Fruit fly (Drosophila melanogaster) whole organism, embryonic: ENCODE measurements around the gene Cpr62Bc.
A peak's percentile ranks its signal among the peaks of the same experiment; 100 is the strongest.

Experiments
- CG10209 ChIP-seq: fragments of 200-800 bp; sonication (Bioruptor generic); optimal IDR thresholded peaks from 3 replicates; lab custom pipeline; 2017; ENCODE audit warnings: missing biosample characterization, mild to moderate bottlenecking, missing genetic modification characterization, missing genetic modification reagents
- CG10543 ChIP-seq: fragments of 200-800 bp; sonication (Bioruptor generic); optimal IDR thresholded peaks from 3 replicates; lab custom pipeline; 2017; ENCODE audit warnings: missing biosample characterization, mild to moderate bottlenecking, missing genetic modification characterization, moderate library complexity
- CG10565 ChIP-seq: fragments of 200-800 bp; sonication (Bioruptor generic); optimal IDR thresholded peaks from 3 replicates; lab custom pipeline; 2016; ENCODE audit warnings: missing biosample characterization, mild to moderate bottlenecking, missing genetic modification characterization
- CG10979 ChIP-seq: fragments of 200-800 bp; sonication (Bioruptor generic); optimal IDR thresholded peaks from 2 replicates; lab custom pipeline; 2018; ENCODE audit warnings: missing biosample characterization, mild to moderate bottlenecking, missing genetic modification characterization, moderate library complexity
- CG12155 ChIP-seq: fragments of 200-800 bp; sonication (Bioruptor generic); optimal IDR thresholded peaks from 3 replicates; lab custom pipeline; 2016; ENCODE audit warnings: missing biosample characterization, missing genetic modification characterization
- CG14710 ChIP-seq: fragments of 200-800 bp; sonication (Bioruptor generic); optimal IDR thresholded peaks from 3 replicates; lab custom pipeline; 2019; ENCODE audit warnings: missing biosample characterization, mild to moderate bottlenecking, missing genetic modification characterization, moderate library complexity
- CG14965 ChIP-seq: fragments of 200-800 bp; sonication (Bioruptor generic); optimal IDR thresholded peaks from 2 replicates; lab custom pipeline; 2016; ENCODE audit warnings: missing biosample characterization, missing genetic modification characterization, borderline replicate concordance
- CG15269 ChIP-seq: fragments of 200-800 bp; sonication (Bioruptor generic); optimal IDR thresholded peaks from 2 replicates; lab custom pipeline; 2018; ENCODE audit warnings: missing biosample characterization, mild to moderate bottlenecking, missing genetic modification characterization, moderate library complexity
- CG15601 ChIP-seq: fragments of 200-800 bp; sonication (Bioruptor generic); optimal IDR thresholded peaks from 3 replicates; lab custom pipeline; 2019; ENCODE audit warnings: missing biosample characterization, mild to moderate bottlenecking, missing genetic modification characterization, moderate library complexity
- CG17912 ChIP-seq: fragments of 200-800 bp; sonication (Bioruptor generic); optimal IDR thresholded peaks from 2 replicates; lab custom pipeline; 2018; ENCODE audit warnings: missing biosample characterization, mild to moderate bottlenecking, missing genetic modification characterization
- CG18011 ChIP-seq: fragments of 200-800 bp; sonication (Bioruptor generic); optimal IDR thresholded peaks from 2 replicates; lab custom pipeline; 2017; ENCODE audit warnings: missing biosample characterization, missing genetic modification characterization, mild to moderate bottlenecking, moderate library complexity, missing genotype
- CG18262 ChIP-seq: fragments of 200-800 bp; optimal IDR thresholded peaks from 3 replicates; lab custom pipeline; 2019; ENCODE audit warnings: missing biosample characterization, mild to moderate bottlenecking, missing genetic modification characterization, moderate library complexity
- CG31365 ChIP-seq: fragments of 200-800 bp; sonication (Bioruptor generic); optimal IDR thresholded peaks from 2 replicates; lab custom pipeline; 2018; ENCODE audit warnings: missing biosample characterization, mild to moderate bottlenecking, missing genetic modification characterization
- CG32532 ChIP-seq: fragments of 200-800 bp; sonication (Bioruptor generic); IDR thresholded peaks from 2 replicates; pipeline ENCODE4 v1.3.6; 2022; ENCODE audit warnings: missing biosample characterization, missing genetic modification characterization
- CG4820 ChIP-seq: fragments of 200-800 bp; sonication (Bioruptor generic); optimal IDR thresholded peaks from 3 replicates; lab custom pipeline; 2016; ENCODE audit warnings: missing biosample characterization, missing genetic modification characterization
- CG7839 ChIP-seq: fragments of 200-800 bp; sonication (Bioruptor generic); optimal IDR thresholded peaks from 3 replicates; lab custom pipeline; 2018; ENCODE audit warnings: missing biosample characterization, mild to moderate bottlenecking, missing genetic modification characterization, moderate library complexity
- CG8290 ChIP-seq, 3 experiments: fragments of 200-800 bp; sonication (Bioruptor generic); optimal IDR thresholded peaks; 2 replicates each; lab custom pipeline; 2016 to 2019; ENCODE audit warnings: missing biosample characterization in 3 of 3, missing genetic modification characterization in 3 of 3, mild to moderate bottlenecking in 2 of 3, moderate library complexity in 1 of 3
- CG8359 ChIP-seq: fragments of 200-800 bp; sonication (Bioruptor generic); optimal IDR thresholded peaks from 2 replicates; lab custom pipeline; 2017; ENCODE audit warnings: missing biosample characterization, mild to moderate bottlenecking, missing genetic modification characterization, borderline replicate concordance
- CG8924 ChIP-seq: fragments of 200-800 bp; optimal IDR thresholded peaks from 3 replicates; lab custom pipeline; 2019; ENCODE audit warnings: missing biosample characterization, mild to moderate bottlenecking, missing genetic modification characterization, moderate library complexity
- Dll ChIP-seq: fragments of 200-800 bp; sonication (Bioruptor generic); IDR thresholded peaks from 4 replicates; pipeline ENCODE4 v1.3.6; 2022; ENCODE audit warnings: missing biosample characterization, missing genetic modification characterization; ENCODE audit not compliant: partially characterized antibody
- Elba2 ChIP-seq: fragments of 200-800 bp; sonication (Bioruptor generic); optimal IDR thresholded peaks from 3 replicates; lab custom pipeline; 2016; ENCODE audit warnings: missing biosample characterization, missing genetic modification characterization
- HmgD ChIP-seq: fragments of 200-800 bp; sonication (Bioruptor generic); optimal IDR thresholded peaks from 3 replicates; lab custom pipeline; 2016; ENCODE audit warnings: missing biosample characterization, missing genetic modification characterization
- HmgZ ChIP-seq: fragments of 200-800 bp; sonication (Bioruptor generic); optimal IDR thresholded peaks from 2 replicates; lab custom pipeline; 2018; ENCODE audit warnings: missing biosample characterization, mild to moderate bottlenecking, missing genetic modification characterization
- Jarid2 ChIP-seq: fragments of 200-800 bp; sonication (Bioruptor generic); optimal IDR thresholded peaks from 3 replicates; lab custom pipeline; 2017; ENCODE audit warnings: mild to moderate bottlenecking, missing biosample characterization, missing genetic modification reagents, missing genetic modification characterization
- MTF-1 ChIP-seq: fragments of 200-800 bp; sonication (Bioruptor generic); optimal IDR thresholded peaks from 2 replicates; lab custom pipeline; 2018; ENCODE audit warnings: missing biosample characterization, mild to moderate bottlenecking, missing genetic modification characterization, borderline replicate concordance
- Med ChIP-seq: fragments of 200-800 bp; sonication (Bioruptor generic); peaks from one replicate; lab custom pipeline; 2016; ENCODE audit warnings: missing biosample characterization, missing genetic modification characterization, mild to moderate bottlenecking, inconsistent platforms, moderate library complexity
- Mrtf ChIP-seq: fragments of 200-800 bp; sonication (Bioruptor generic); IDR thresholded peaks from 3 replicates; pipeline ENCODE4 v1.3.6; 2022; ENCODE audit warnings: missing biosample characterization, missing genetic modification characterization
- Opbp ChIP-seq: fragments of 200-800 bp; sonication (Bioruptor generic); IDR thresholded peaks from 3 replicates; pipeline ENCODE4 v1.3.6; 2022; ENCODE audit warnings: missing biosample characterization, missing genetic modification characterization; ENCODE audit not compliant: partially characterized antibody
- Poxn ChIP-seq: fragments of 200-800 bp; sonication (Bioruptor generic); IDR thresholded peaks from 2 replicates; pipeline ENCODE4 v1.3.6; 2022; ENCODE audit warnings: missing biosample characterization, missing genetic modification characterization
- Scr ChIP-seq: fragments of 200-800 bp; sonication (Bioruptor generic); IDR thresholded peaks from 2 replicates; pipeline ENCODE4 v1.3.6; 2022; ENCODE audit warnings: missing biosample characterization, missing genetic modification characterization; ENCODE audit not compliant: partially characterized antibody
- Stat92E ChIP-seq, 3 experiments: fragments of >200 bp in 2 of 3; fragments of 200-800 bp in 1 of 3; sonication (Bioruptor generic) in 1 of 3; optimal IDR thresholded peaks; 2 replicates each; lab custom pipeline; 2017 to 2019; ENCODE audit warnings: missing biosample characterization in 3 of 3, missing genetic modification characterization in 3 of 3, mild to moderate bottlenecking in 1 of 3, moderate library complexity in 1 of 3
- ap ChIP-seq: fragments of 200-800 bp; sonication (Bioruptor generic); IDR thresholded peaks from 2 replicates; pipeline ENCODE4 v1.3.6; 2022; ENCODE audit warnings: missing biosample characterization, missing genetic modification characterization
- bowl ChIP-seq: fragments of 200-800 bp; sonication (Bioruptor generic); IDR thresholded peaks from 2 replicates; pipeline ENCODE4 v1.3.6; 2022; ENCODE audit warnings: missing biosample characterization, missing genetic modification characterization
- crc ChIP-seq: fragments of 200-800 bp; sonication (Bioruptor generic); optimal IDR thresholded peaks from 2 replicates; lab custom pipeline; 2016; ENCODE audit warnings: missing biosample characterization, missing genetic modification characterization
- croc ChIP-seq: fragments of 200-800 bp; sonication (Bioruptor generic); conservative IDR thresholded peaks from 3 replicates; pipeline ENCODE4 v1.3.6; 2022; ENCODE audit warnings: missing biosample characterization, missing genetic modification characterization
- disco-r ChIP-seq: fragments of 200-800 bp; sonication (Bioruptor generic); optimal IDR thresholded peaks from 2 replicates; lab custom pipeline; 2016; ENCODE audit warnings: missing biosample characterization, missing genetic modification characterization
- fd64A ChIP-seq: fragments of 200-800 bp; sonication (Bioruptor generic); optimal IDR thresholded peaks from 3 replicates; lab custom pipeline; 2018; ENCODE audit warnings: missing biosample characterization, mild to moderate bottlenecking, missing genetic modification characterization
- hth ChIP-seq: fragments of >200 bp; optimal IDR thresholded peaks from 2 replicates; lab custom pipeline; 2017; ENCODE audit warnings: inconsistent platforms
- jigr1 ChIP-seq: fragments of 200-800 bp; sonication (Bioruptor generic); IDR thresholded peaks from 3 replicates; pipeline ENCODE4 v1.3.6; 2022; ENCODE audit warnings: missing biosample characterization, missing genetic modification characterization
- lmd ChIP-seq: fragments of 200-800 bp; sonication (Bioruptor generic); IDR thresholded peaks from 2 replicates; pipeline ENCODE4 v1.3.6; 2022; ENCODE audit warnings: missing biosample characterization, missing genetic modification characterization
- mirr ChIP-seq: fragments of 200-800 bp; sonication (Bioruptor generic); optimal IDR thresholded peaks from 3 replicates; lab custom pipeline; 2018; ENCODE audit warnings: missing biosample characterization, mild to moderate bottlenecking, missing genetic modification characterization
- nerfin-1 ChIP-seq: fragments of 200-800 bp; sonication (Bioruptor generic); optimal IDR thresholded peaks from 3 replicates; lab custom pipeline; 2019; ENCODE audit warnings: missing biosample characterization, mild to moderate bottlenecking, missing genetic modification characterization, moderate library complexity
- nerfin-2 ChIP-seq: fragments of 200-800 bp; sonication (Bioruptor generic); IDR thresholded peaks from 2 replicates; pipeline ENCODE4 v1.3.6; 2022; ENCODE audit warnings: missing biosample characterization, missing genetic modification characterization; ENCODE audit not compliant: partially characterized antibody
- pfk ChIP-seq: fragments of 200-800 bp; sonication (Bioruptor generic); optimal IDR thresholded peaks from 2 replicates; lab custom pipeline; 2018; ENCODE audit warnings: missing biosample characterization, mild to moderate bottlenecking, missing genetic modification characterization, moderate library complexity
- so ChIP-seq: fragments of 200-800 bp; sonication (Bioruptor generic); IDR thresholded peaks from 3 replicates; pipeline ENCODE4 v1.3.6; 2022; ENCODE audit warnings: missing biosample characterization, missing genetic modification characterization
- tll ChIP-seq, 2 experiments: fragments of 200-800 bp in 1 of 2; fragments of >200 bp in 1 of 2; sonication (Bioruptor generic) in 1 of 2; optimal IDR thresholded peaks; 2 replicates each; lab custom pipeline; 2017 to 2019; ENCODE audit warnings: missing biosample characterization in 2 of 2, missing genetic modification characterization in 2 of 2, mild to moderate bottlenecking in 1 of 2, moderate library complexity in 1 of 2
- trem ChIP-seq: fragments of 200-800 bp; optimal IDR thresholded peaks from 3 replicates; lab custom pipeline; 2019; ENCODE audit warnings: missing biosample characterization, mild to moderate bottlenecking, missing genetic modification characterization, moderate library complexity

Cpr62Bc gene

dm6 chr3L:1794164-1794942, 47.5 kb downstream of the Cpr62Bc start (continued):
- TF ChIP-seq MTF-1 (GFP tag; lab: Kevin White, UChicago) (peak; percentile 44), CG10209 (GFP tag; lab: Kevin White, UChicago) (no peak), lmd (GFP tag; lab: Robert Waterston, UW) (no peak), disco-r (GFP tag; lab: Kevin White, UChicago) (no peak), CG8290 (GFP tag; optimal IDR thresholded peaks at IDR 0.05; lab: Kevin White, UChicago) (no peak), CG8290 (tag; optimal IDR thresholded peaks at IDR 0.05; lab: Kevin White, UChicago) (no peak), jigr1 (GFP tag; lab: Robert Waterston, UW) (no peak), CG15269 (tag; lab: Kevin White, UChicago) (no peak), Elba2 (no peak), bowl (GFP tag; lab: Robert Waterston, UW) (peak; percentile 48; the same call in 1 of the 2 replicates), HmgZ (tag; lab: Kevin White, UChicago) (peak; percentile 56), CG15601 (tag; lab: Kevin White, UChicago) (no peak), Dll (GFP tag; lab: Robert Waterston, UW) (0 out of 4 replicates have a peak, but pooled peaks have one; percentile 23), trem (tag; lab: Kevin White, UChicago) (no peak), CG10565 (GFP tag; lab: Kevin White, UChicago) (no peak), nerfin-2 (no peak), croc (no peak), Poxn (no peak), Opbp (no peak), CG10979 (tag; lab: Kevin White, UChicago) (no peak), Med (peak; percentile 88), Stat92E (GFP tag; optimal IDR thresholded peaks at IDR 0.05; lab: Kevin White, UChicago) (no peak), CG8359 (no peak), CG10543 (GFP tag; lab: Kevin White, UChicago) (peak; percentile 90), nerfin-1 (peak; percentile 84), Jarid2 (GFP tag; lab: Kevin White, UChicago) (no peak), Mrtf (no peak), CG14965 (GFP tag; lab: Kevin White, UChicago) (no peak), CG8924 (peak; percentile 36), mirr (GFP tag; lab: Kevin White, UChicago) (peak; percentile 97), CG14710 (tag; lab: Kevin White, UChicago) (no peak), hth (lab: Kevin White, UChicago) (no peak), HmgD (GFP tag; lab: Kevin White, UChicago) (no peak), CG12155 (no peak), CG7839 (tag; lab: Kevin White, UChicago) (no peak), crc (GFP tag; lab: Kevin White, UChicago) (no peak), Scr (GFP tag; lab: Robert Waterston, UW) (0 out of 2 replicates have a peak, but pooled peaks have one; percentile 28), CG18262 (tag; lab: Kevin White, UChicago) (no peak), ap (GFP tag; lab: Robert Waterston, UW) (no peak), CG4820 (GFP tag; lab: Kevin White, UChicago) (no peak), CG31365 (tag; lab: Kevin White, UChicago) (no peak), pfk (GFP tag; lab: Kevin White, UChicago) (peak; percentile 43), CG18011 (no peak), so (GFP tag; lab: Robert Waterston, UW) (peak; percentile 59; the same call in 1 of the 3 replicates), CG17912 (GFP tag; lab: Kevin White, UChicago) (peak; percentile 82), fd64A (GFP tag; lab: Kevin White, UChicago) (no peak), tll (GFP tag; optimal IDR thresholded peaks at IDR 0.05; lab: Kevin White, UChicago) (peak in 1 of 2 experiments; percentile 16), CG32532 (peak; percentile 50; the same call in 1 of the 2 replicates)
